Worm (Caenorhabditis elegans): ENCODE results near the gene srbc-10.

ce11 chrV:7472815-7473214 is 20.0 kb downstream of the srbc-10 start, which contains the start of gene str-28:
- TF ChIP-seq flt-1 (GFP tag; IDR thresholded peaks at IDR 0.05) (no peak), med-1 (GFP tag; optimal IDR thresholded peaks at IDR 0.05; ENCODE audit: insufficient read depth) (no peak), tab-1 (GFP tag; IDR thresholded peaks at IDR 0.05) (no peak), ztf-23 (GFP tag; IDR thresholded peaks at IDR 0.05) (no peak), ref-1 (GFP tag; conservative IDR thresholded peaks at IDR 0.05) (no peak), klf-2 (GFP tag; conservative IDR thresholded peaks at IDR 0.05) (no peak), cog-1 (tag; optimal IDR thresholded peaks at IDR 0.05) (no peak)
